Fruit fly (Drosophila melanogaster) whole organism, embryonic: ENCODE data around the gene Nup107.

Source experiments
- Abd-B ChIP-seq: fragments of 200-800 bp; sonication (Bioruptor generic); optimal IDR thresholded peaks from 2 replicates; lab custom pipeline; 2018; ENCODE audit warnings: missing biosample characterization, mild to moderate bottlenecking, missing genetic modification characterization, moderate library complexity
- Antp ChIP-seq: fragments of 200-800 bp; sonication (Bioruptor generic); optimal IDR thresholded peaks from 3 replicates; lab custom pipeline; 2016; ENCODE audit warnings: missing biosample characterization, missing genetic modification characterization
- B-H2 ChIP-seq: fragments of 200-800 bp; sonication (Bioruptor generic); optimal IDR thresholded peaks from 2 replicates; lab custom pipeline; 2018; ENCODE audit warnings: missing biosample characterization, mild to moderate bottlenecking, missing genetic modification characterization
- Bdp1 ChIP-seq: fragments of 200-800 bp; sonication (Bioruptor generic); optimal IDR thresholded peaks from 3 replicates; lab custom pipeline; 2016; ENCODE audit warnings: missing biosample characterization, missing genetic modification characterization
- CG10147 ChIP-seq: fragments of 200-800 bp; sonication (Bioruptor generic); optimal IDR thresholded peaks from 2 replicates; lab custom pipeline; 2019; ENCODE audit warnings: missing biosample characterization, mild to moderate bottlenecking, missing genetic modification characterization, moderate library complexity
- CG10431 ChIP-seq: fragments of 200-800 bp; sonication (Bioruptor generic); optimal IDR thresholded peaks from 3 replicates; lab custom pipeline; 2018; ENCODE audit warnings: missing biosample characterization, mild to moderate bottlenecking, missing genetic modification characterization
- CG11696 ChIP-seq: fragments of 200-800 bp; sonication (Bioruptor generic); IDR thresholded peaks from 2 replicates; pipeline ENCODE4 v1.3.6; 2022; ENCODE audit warnings: missing biosample characterization, missing genetic modification characterization
- CG12299 ChIP-seq: fragments of 200-800 bp; sonication (Bioruptor generic); optimal IDR thresholded peaks from 2 replicates; lab custom pipeline; 2018; ENCODE audit warnings: missing biosample characterization, mild to moderate bottlenecking, missing genetic modification characterization
- CG14014 ChIP-seq: fragments of 200-800 bp; sonication (Bioruptor generic); IDR thresholded peaks from 2 replicates; pipeline ENCODE4 v1.3.6; 2022; ENCODE audit warnings: missing biosample characterization, missing genetic modification characterization
- CG1529 ChIP-seq: fragments of 200-800 bp; sonication (Bioruptor generic); optimal IDR thresholded peaks from 3 replicates; lab custom pipeline; 2018; ENCODE audit warnings: missing biosample characterization, missing genetic modification characterization
- CG15514 ChIP-seq: fragments of 200-800 bp; sonication (Bioruptor generic); optimal IDR thresholded peaks from 3 replicates; lab custom pipeline; 2017; ENCODE audit warnings: missing biosample characterization, missing genetic modification characterization, mild to moderate bottlenecking, moderate library complexity, missing genetic modification reagents
- CG15696 ChIP-seq: fragments of 200-800 bp; sonication (Bioruptor generic); optimal IDR thresholded peaks from 2 replicates; lab custom pipeline; 2019; ENCODE audit warnings: missing biosample characterization, mild to moderate bottlenecking, missing genetic modification characterization, moderate library complexity
- CG17186 ChIP-seq: fragments of 200-800 bp; sonication (Bioruptor generic); optimal IDR thresholded peaks from 3 replicates; lab custom pipeline; 2017; ENCODE audit warnings: missing biosample characterization, missing genetic modification reagents, missing genetic modification characterization
- CG17568 ChIP-seq: fragments of 200-800 bp; sonication (Bioruptor generic); optimal IDR thresholded peaks from 2 replicates; lab custom pipeline; 2018; ENCODE audit warnings: missing biosample characterization, mild to moderate bottlenecking, missing genetic modification characterization, moderate library complexity
- CG32532 ChIP-seq: fragments of 200-800 bp; sonication (Bioruptor generic); IDR thresholded peaks from 2 replicates; pipeline ENCODE4 v1.3.6; 2022; ENCODE audit warnings: missing biosample characterization, missing genetic modification characterization
- CG5180 ChIP-seq: fragments of 200-800 bp; sonication (Bioruptor generic); optimal IDR thresholded peaks from 3 replicates; lab custom pipeline; 2017; ENCODE audit warnings: missing biosample characterization, missing genetic modification characterization, mild to moderate bottlenecking, moderate library complexity, missing genetic modification reagents
- CG5953 ChIP-seq: fragments of 200-800 bp; sonication (Bioruptor generic); IDR thresholded peaks from 2 replicates; pipeline ENCODE4 v1.3.6; 2022; ENCODE audit warnings: missing biosample characterization, missing genetic modification characterization
- CG6813 ChIP-seq: fragments of 200-800 bp; sonication (Bioruptor generic); optimal IDR thresholded peaks from 2 replicates; lab custom pipeline; 2017; ENCODE audit warnings: missing biosample characterization, missing genetic modification characterization, mild to moderate bottlenecking, moderate library complexity, missing genetic modification reagents
- CG8290 ChIP-seq, 3 experiments: fragments of 200-800 bp; sonication (Bioruptor generic); optimal IDR thresholded peaks; 2 replicates each; lab custom pipeline; 2016 to 2019; ENCODE audit warnings: missing biosample characterization in 3 of 3, missing genetic modification characterization in 3 of 3, mild to moderate bottlenecking in 2 of 3, moderate library complexity in 1 of 3
- Camta ChIP-seq: fragments of 200-800 bp; sonication (Bioruptor generic); optimal IDR thresholded peaks from 2 replicates; lab custom pipeline; 2016; ENCODE audit warnings: missing biosample characterization, missing genetic modification characterization
- CrebB ChIP-seq: fragments of 200-800 bp; sonication (Bioruptor generic); optimal IDR thresholded peaks from 3 replicates; lab custom pipeline; 2018; ENCODE audit warnings: missing biosample characterization, mild to moderate bottlenecking, missing genetic modification characterization
- Dfd ChIP-seq, 2 experiments: fragments of >200 bp; optimal IDR thresholded peaks; 2 replicates each; lab custom pipeline; 2017; ENCODE audit warnings: missing biosample characterization in 2 of 2, missing genetic modification characterization in 2 of 2
- Dref ChIP-seq: fragments of 200-800 bp; sonication (Bioruptor generic); IDR thresholded peaks from 2 replicates; pipeline ENCODE4 v1.3.6; 2022; ENCODE audit warnings: missing biosample characterization, missing genetic modification characterization
- Ets65A ChIP-seq: fragments of 200-800 bp; sonication (Bioruptor generic); peaks from one replicate; lab custom pipeline; 2016; ENCODE audit warnings: missing biosample characterization, missing genetic modification characterization
- Fer1 ChIP-seq: fragments of 200-800 bp; sonication (Bioruptor generic); optimal IDR thresholded peaks from 2 replicates; lab custom pipeline; 2017; ENCODE audit warnings: missing biosample characterization, mild to moderate bottlenecking, missing genetic modification characterization
- Fer3 ChIP-seq: fragments of 200-800 bp; sonication (Bioruptor generic); optimal IDR thresholded peaks from 2 replicates; lab custom pipeline; 2018; ENCODE audit warnings: missing biosample characterization, mild to moderate bottlenecking, missing genetic modification characterization, moderate library complexity
- HLH54F ChIP-seq: fragments of 200-800 bp; sonication (Bioruptor generic); optimal IDR thresholded peaks from 3 replicates; lab custom pipeline; 2016; ENCODE audit warnings: missing biosample characterization, missing genetic modification characterization
- Oli ChIP-seq: fragments of 200-800 bp; sonication (Bioruptor generic); optimal IDR thresholded peaks from 2 replicates; lab custom pipeline; 2018; ENCODE audit warnings: missing biosample characterization, mild to moderate bottlenecking, missing genetic modification characterization, moderate library complexity
- PHDP ChIP-seq: fragments of 200-800 bp; sonication (Bioruptor generic); optimal IDR thresholded peaks from 3 replicates; lab custom pipeline; 2018; ENCODE audit warnings: missing biosample characterization, mild to moderate bottlenecking, missing genetic modification characterization, moderate library complexity
- Pdp1 ChIP-seq, 2 experiments: fragments of 200-800 bp; sonication (Bioruptor generic); optimal IDR thresholded peaks; 3 replicates each; lab custom pipeline; 2016; ENCODE audit warnings: missing biosample characterization in 2 of 2, missing genetic modification characterization in 2 of 2, mild to moderate bottlenecking in 1 of 2, moderate library complexity in 1 of 2
- Taf1 ChIP-seq: fragments of 200-800 bp; sonication (Bioruptor generic); IDR thresholded peaks from 2 replicates; pipeline ENCODE4 v1.3.6; 2022; ENCODE audit warnings: missing biosample characterization, missing genetic modification characterization
- Xbp1 ChIP-seq: fragments of 200-800 bp; sonication (Bioruptor generic); optimal IDR thresholded peaks from 3 replicates; lab custom pipeline; 2016; ENCODE audit warnings: missing biosample characterization, mild to moderate bottlenecking, missing genetic modification characterization
- ac ChIP-seq: fragments of 200-800 bp; sonication (Bioruptor generic); optimal IDR thresholded peaks from 3 replicates; lab custom pipeline; 2017; ENCODE audit warnings: missing biosample characterization, mild to moderate bottlenecking, missing genetic modification characterization
- az2 ChIP-seq: fragments of 200-800 bp; sonication (Bioruptor generic); optimal IDR thresholded peaks from 3 replicates; lab custom pipeline; 2016; ENCODE audit warnings: missing biosample characterization, missing genetic modification characterization
- chinmo ChIP-seq: fragments of 200-800 bp; sonication (Bioruptor generic); IDR thresholded peaks from 4 replicates; pipeline ENCODE4 v1.3.6; 2022; ENCODE audit warnings: missing biosample characterization, missing genetic modification characterization; ENCODE audit not compliant: partially characterized antibody
- fd96Cb ChIP-seq: fragments of 200-800 bp; sonication (Bioruptor generic); optimal IDR thresholded peaks from 2 replicates; lab custom pipeline; 2018; ENCODE audit warnings: missing biosample characterization, mild to moderate bottlenecking, missing genetic modification characterization, moderate library complexity
- fru ChIP-seq: fragments of >200 bp; optimal IDR thresholded peaks from 2 replicates; lab custom pipeline; 2017
- insv ChIP-seq, 2 experiments: fragments of 200-800 bp; sonication (Bioruptor generic); optimal IDR thresholded peaks; 3 replicates each; lab custom pipeline; 2016 to 2018; ENCODE audit warnings: missing biosample characterization in 2 of 2, missing genetic modification characterization in 2 of 2
- mirr ChIP-seq: fragments of 200-800 bp; sonication (Bioruptor generic); optimal IDR thresholded peaks from 3 replicates; lab custom pipeline; 2018; ENCODE audit warnings: missing biosample characterization, mild to moderate bottlenecking, missing genetic modification characterization
- nmo ChIP-seq: fragments of 200-800 bp; sonication (Bioruptor generic); optimal IDR thresholded peaks from 2 replicates; lab custom pipeline; 2018; ENCODE audit warnings: missing biosample characterization, mild to moderate bottlenecking, missing genetic modification characterization, moderate library complexity
- onecut ChIP-seq: fragments of 200-800 bp; sonication (Bioruptor generic); IDR thresholded peaks from 2 replicates; pipeline ENCODE4 v1.3.6; 2022; ENCODE audit warnings: missing biosample characterization, missing genetic modification characterization
- psq ChIP-seq: fragments of 200-800 bp; sonication (Bioruptor generic); optimal IDR thresholded peaks from 2 replicates; lab custom pipeline; 2017; ENCODE audit warnings: missing biosample characterization, missing genetic modification characterization
- ro ChIP-seq: fragments of 200-800 bp; sonication (Bioruptor generic); IDR thresholded peaks from 2 replicates; pipeline ENCODE4 v1.3.6; 2022; ENCODE audit warnings: missing biosample characterization, missing genetic modification characterization
- salm ChIP-seq: fragments of 200-800 bp; sonication (Bioruptor generic); optimal IDR thresholded peaks from 2 replicates; lab custom pipeline; 2018; ENCODE audit warnings: missing biosample characterization, mild to moderate bottlenecking, missing genetic modification characterization
- seq ChIP-seq: fragments of 200-800 bp; sonication (Bioruptor generic); IDR thresholded peaks from 2 replicates; pipeline ENCODE4 v1.3.6; 2022; ENCODE audit warnings: missing biosample characterization, missing genetic modification characterization
- sr ChIP-seq: fragments of 200-800 bp; sonication (Bioruptor generic); IDR thresholded peaks from 3 replicates; pipeline ENCODE4 v1.3.6; 2022; ENCODE audit warnings: missing biosample characterization, missing genetic modification characterization
- stwl ChIP-seq: fragments of 200-800 bp; sonication (Bioruptor generic); optimal IDR thresholded peaks from 3 replicates; lab custom pipeline; 2018; ENCODE audit warnings: missing biosample characterization, mild to moderate bottlenecking, missing genetic modification characterization, moderate library complexity
- trem ChIP-seq: fragments of 200-800 bp; optimal IDR thresholded peaks from 3 replicates; lab custom pipeline; 2019; ENCODE audit warnings: missing biosample characterization, mild to moderate bottlenecking, missing genetic modification characterization, moderate library complexity
- ttk ChIP-seq: fragments of 200-800 bp; sonication (Bioruptor generic); IDR thresholded peaks from 2 replicates; pipeline ENCODE4 v2.1.2; 2022; ENCODE audit warnings: missing biosample characterization, missing genetic modification characterization
- yki ChIP-seq: fragments of >200 bp; optimal IDR thresholded peaks from 3 replicates; lab custom pipeline; 2018
- zfh2 ChIP-seq: fragments of 200-800 bp; sonication (Bioruptor generic); optimal IDR thresholded peaks from 2 replicates; lab custom pipeline; 2016; ENCODE audit warnings: missing biosample characterization, missing genetic modification characterization

Nup107 gene

dm6 chr2L:10732343-10732808 lies 3.5 kb downstream of the Nup107 start, which contains the start of the genes EMC3 and Dpy-30L1 (continued):
- TF ChIP-seq Antp (GFP tag; lab: Kevin White, UChicago) (peak; percentile 57), nmo (GFP tag; lab: Kevin White, UChicago) (peak; percentile 74), seq (GFP tag; lab: Robert Waterston, UW) (no peak), CG12299 (tag; lab: Kevin White, UChicago) (peak; percentile 15), Abd-B (GFP tag; lab: Kevin White, UChicago) (peak; percentile 51), Pdp1 (GFP tag; optimal IDR thresholded peaks at IDR 0.05; lab: Kevin White, UChicago) (peak; percentile 24 to 53), sr (GFP tag; lab: Robert Waterston, UW) (no peak), Taf1 (GFP tag; lab: Robert Waterston, UW) (no peak), Ets65A (peak; percentile 92), ro (GFP tag; lab: Robert Waterston, UW) (no peak), CG14014 (GFP tag; lab: Robert Waterston, UW) (no peak), mirr (GFP tag; lab: Kevin White, UChicago) (no peak), Bdp1 (GFP tag; lab: Kevin White, UChicago) (no peak), CG17568 (GFP tag; lab: Kevin White, UChicago) (no peak), B-H2 (GFP tag; lab: Kevin White, UChicago) (peak; percentile 23), Fer3 (tag; lab: Kevin White, UChicago) (peak; percentile 44), CG15514 (peak; percentile 71), CrebB (no peak), Xbp1 (peak; percentile 67), fru (lab: Kevin White, UChicago) (no peak), CG11696 (GFP tag; lab: Robert Waterston, UW) (no peak), Oli (tag; lab: Kevin White, UChicago) (peak; percentile 28), ac (GFP tag; lab: Kevin White, UChicago) (no peak), Dref (peak; percentile 74), CG5180 (no peak), CG32532 (GFP tag; lab: Robert Waterston, UW) (peak; percentile 42; the same call in 1 of the 2 replicates), ttk (no peak), CG17186 (peak; percentile 77), CG8290 (GFP tag; optimal IDR thresholded peaks at IDR 0.05; lab: Kevin White, UChicago) (no peak), CG8290 (tag; optimal IDR thresholded peaks at IDR 0.05; lab: Kevin White, UChicago) (no peak), az2 (GFP tag; lab: Kevin White, UChicago) (peak; percentile 49), Dfd (GFP tag; optimal IDR thresholded peaks at IDR 0.05; lab: Kevin White, UChicago) (no peak), zfh2 (GFP tag; lab: Kevin White, UChicago) (peak; percentile 33), PHDP (peak; percentile 67), CG10431 (no peak), yki (lab: Kevin White, UChicago) (no peak), fd96Cb (tag; lab: Kevin White, UChicago) (peak; percentile 2), trem (peak; percentile 72), CG1529 (no peak), CG10147 (GFP tag; lab: Kevin White, UChicago) (no peak), onecut (GFP tag; lab: Robert Waterston, UW) (peak; percentile 30; the same call in 1 of the 2 replicates), psq (GFP tag; lab: Kevin White, UChicago) (no peak), CG6813 (GFP tag; lab: Kevin White, UChicago) (no peak), insv (GFP tag; optimal IDR thresholded peaks at IDR 0.05; lab: Kevin White, UChicago) (peak in 1 of 2 experiments; percentile 86), Fer1 (GFP tag; lab: Kevin White, UChicago) (peak; percentile 57), salm (tag; lab: Kevin White, UChicago) (no peak), chinmo (peak; percentile 76; the same call in 1 of the 4 replicates), CG15696 (peak; percentile 41), HLH54F (peak; percentile 32), stwl (tag; lab: Kevin White, UChicago) (peak; percentile 93), Camta (peak; percentile 13), CG5953 (GFP tag; lab: Robert Waterston, UW) (no peak)
